Worm (Caenorhabditis elegans) whole organism, early embryonic: Measurements from ENCODE around the gene tps-2.

ENCODE experiments used
- aly-1 ChIP-seq: sonication (generic microtip); optimal IDR thresholded peaks from 2 replicates; lab custom pipeline; 2016; ENCODE audit warnings: missing genetic modification characterization, missing compliant biosample characterization
- ama-1 ChIP-seq: fragments of 150-350 bp; optimal IDR thresholded peaks from 2 replicates; lab custom pipeline; 2014
- ceh-13 ChIP-seq: fragments of 200-800 bp; sonication (Bioruptor generic); optimal IDR thresholded peaks from 2 replicates; lab custom pipeline; 2018; ENCODE audit warnings: mild to moderate bottlenecking, missing genetic modification characterization, missing compliant biosample characterization
- ceh-36 ChIP-seq: sonication (generic microtip); optimal IDR thresholded peaks from 2 replicates; lab custom pipeline; 2016; ENCODE audit warnings: missing genetic modification characterization, inconsistent platforms, missing compliant biosample characterization
- ets-7 ChIP-seq: sonication (generic microtip); optimal IDR thresholded peaks from 2 replicates; lab custom pipeline; 2016; ENCODE audit warnings: missing genotype, missing genetic modification characterization, missing compliant biosample characterization
- pes-1 ChIP-seq: fragments of 200-800 bp; sonication (Bioruptor generic); IDR thresholded peaks from 2 replicates; pipeline ENCODE4 v1.3.6; 2022; ENCODE audit warnings: missing genetic modification reagents, missing genetic modification characterization, missing compliant biosample characterization
- sea-1 ChIP-seq: fragments of 200-800 bp; sonication (Bioruptor generic); conservative IDR thresholded peaks from 2 replicates; pipeline ENCODE4 v1.3.6; 2022; ENCODE audit warnings: missing genetic modification characterization, missing compliant biosample characterization
- tbx-37 ChIP-seq: fragments of 200-800 bp; sonication (Bioruptor generic); conservative IDR thresholded peaks from 2 replicates; pipeline ENCODE4 v1.3.6; 2022; ENCODE audit warnings: missing genetic modification reagents, missing genetic modification characterization, missing compliant biosample characterization
- tra-4 ChIP-seq: sonication (generic microtip); optimal IDR thresholded peaks from 2 replicates; lab custom pipeline; 2017; ENCODE audit warnings: missing genetic modification characterization, missing compliant biosample characterization

- TF ChIP-seq ceh-13 (GFP tag; lab: Kevin White, UChicago) (no peak), tbx-37 (no peak), ets-7 (tag; lab: Kevin White, UChicago) (no peak), aly-1 (tag; lab: Kevin White, UChicago) (no peak), tra-4 (tag; lab: Kevin White, UChicago) (no peak), sea-1 (GFP tag; lab: Robert Waterston, UW) (no peak), ama-1 (lab: Kevin White, UChicago) (no peak), ceh-36 (tag; lab: Kevin White, UChicago) (no peak), pes-1 (GFP tag; lab: Robert Waterston, UW) (no peak)
These were observed 44.6 kb downstream of the tps-2 start for ce11 chrII:14645290-14645689.
